Worm (Caenorhabditis elegans) whole organism, L2 larva: ENCODE measurements around the gene eat-20.

Source experiments
- C34F6.9 ChIP-seq: fragments of 150-350 bp; optimal IDR thresholded peaks from 2 replicates; lab custom pipeline; 2014; ENCODE audit warnings: missing biosample characterization, missing genetic modification characterization
- F13H6.1 ChIP-seq: sonication (generic microtip); optimal IDR thresholded peaks from 2 replicates; lab custom pipeline; 2016; ENCODE audit warnings: missing genetic modification characterization, missing compliant biosample characterization
- R02D3.7 ChIP-seq: fragments of 150-350 bp; optimal IDR thresholded peaks from 2 replicates; lab custom pipeline; 2014; ENCODE audit warnings: missing biosample characterization, missing genetic modification characterization
- Y55F3AM.14 ChIP-seq: fragments of 200-800 bp; sonication (Bioruptor generic); optimal IDR thresholded peaks from 2 replicates; lab custom pipeline; 2018; ENCODE audit warnings: mild to moderate bottlenecking, missing genetic modification characterization, missing compliant biosample characterization
- ZK546.5 ChIP-seq: sonication (generic microtip); optimal IDR thresholded peaks from 2 replicates; lab custom pipeline; 2017; ENCODE audit warnings: missing biosample characterization, missing genetic modification characterization
- alr-1 ChIP-seq: fragments of 150-350 bp; optimal IDR thresholded peaks from 2 replicates; lab custom pipeline; 2014; ENCODE audit warnings: missing biosample characterization, missing genetic modification characterization
- ama-1 ChIP-seq: fragments of 150-350 bp; optimal IDR thresholded peaks from 2 replicates; lab custom pipeline; 2018; ENCODE audit warnings: inconsistent platforms
- blmp-1 ChIP-seq: sonication (generic microtip); optimal IDR thresholded peaks from 2 replicates; lab custom pipeline; 2017; ENCODE audit warnings: missing genetic modification characterization, mild to moderate bottlenecking, missing compliant biosample characterization, antibody characterized with exemption, moderate library complexity; ENCODE audit not compliant: insufficient read depth
- ceh-82 ChIP-seq: fragments of 150-350 bp; optimal IDR thresholded peaks from 2 replicates; lab custom pipeline; 2014; ENCODE audit warnings: missing biosample characterization, missing genetic modification characterization
- crh-2 ChIP-seq: sonication (generic microtip); optimal IDR thresholded peaks from 2 replicates; lab custom pipeline; 2017; ENCODE audit warnings: missing biosample characterization, missing genetic modification characterization
- dmd-4 ChIP-seq: sonication (generic microtip); optimal IDR thresholded peaks from 2 replicates; lab custom pipeline; 2017; ENCODE audit warnings: missing biosample characterization, missing genetic modification characterization
- egl-27 ChIP-seq: sonication (generic microtip); optimal IDR thresholded peaks from 3 replicates; lab custom pipeline; 2017; ENCODE audit warnings: missing biosample characterization, missing genetic modification reagents, missing genetic modification characterization
- elt-3 ChIP-seq: sonication (generic microtip); optimal IDR thresholded peaks from 2 replicates; lab custom pipeline; 2017; ENCODE audit warnings: missing biosample characterization, missing genetic modification characterization
- fos-1 ChIP-seq: fragments of 150-350 bp; optimal IDR thresholded peaks from 2 replicates; lab custom pipeline; 2014; ENCODE audit warnings: missing biosample characterization, missing genetic modification characterization
- gmeb-1 ChIP-seq: fragments of 150-350 bp; optimal IDR thresholded peaks from 2 replicates; lab custom pipeline; 2014; ENCODE audit warnings: missing biosample characterization, missing genetic modification characterization
- lin-11 ChIP-seq: fragments of 150-350 bp; sonication (generic microtip); optimal IDR thresholded peaks from 2 replicates; lab custom pipeline; 2014; ENCODE audit warnings: missing biosample characterization, missing genetic modification characterization, inconsistent platforms, mixed read lengths
- lin-13 ChIP-seq: fragments of 150-350 bp; optimal IDR thresholded peaks from 2 replicates; lab custom pipeline; 2014; ENCODE audit warnings: missing biosample characterization, missing genetic modification reagents, missing genetic modification characterization
- lin-39 ChIP-seq: fragments of 150-350 bp; optimal IDR thresholded peaks from 2 replicates; lab custom pipeline; 2014; ENCODE audit warnings: missing biosample characterization, missing genetic modification reagents, missing genetic modification characterization
- lsy-2 ChIP-seq, 2 experiments: fragments of 150-350 bp in 1 of 2; sonication (generic microtip) in 1 of 2; optimal IDR thresholded peaks; 2 replicates each; lab custom pipeline; 2014 to 2017; ENCODE audit warnings: missing biosample characterization in 2 of 2, missing genetic modification characterization in 2 of 2
- mab-5 ChIP-seq: fragments of 150-350 bp; optimal IDR thresholded peaks from 2 replicates; lab custom pipeline; 2014; ENCODE audit warnings: missing biosample characterization, missing genetic modification characterization
- mbf-1 ChIP-seq: sonication (generic microtip); optimal IDR thresholded peaks from 2 replicates; lab custom pipeline; 2017; ENCODE audit warnings: missing biosample characterization, missing genetic modification characterization
- mdl-1 ChIP-seq, 2 experiments: fragments of 150-350 bp in 1 of 2; sonication (generic microtip) in 1 of 2; optimal IDR thresholded peaks; 2 replicates each; lab custom pipeline; 2017; ENCODE audit warnings: missing biosample characterization in 2 of 2, missing genetic modification characterization in 2 of 2
- nhr-11 ChIP-seq: fragments of 150-350 bp; optimal IDR thresholded peaks from 2 replicates; lab custom pipeline; 2014; ENCODE audit warnings: missing biosample characterization, missing genetic modification characterization
- nhr-12 ChIP-seq: fragments of 150-350 bp; optimal IDR thresholded peaks from 2 replicates; lab custom pipeline; 2014; ENCODE audit warnings: missing biosample characterization, missing genetic modification characterization
- nhr-129 ChIP-seq: fragments of 150-350 bp; optimal IDR thresholded peaks from 2 replicates; lab custom pipeline; 2014; ENCODE audit warnings: missing biosample characterization, missing genetic modification characterization
- nhr-21 ChIP-seq: fragments of 150-350 bp; optimal IDR thresholded peaks from 2 replicates; lab custom pipeline; 2014; ENCODE audit warnings: missing biosample characterization, missing genetic modification characterization
- nhr-23 ChIP-seq: fragments of 150-350 bp; optimal IDR thresholded peaks from 2 replicates; lab custom pipeline; 2014; ENCODE audit warnings: missing biosample characterization, missing genetic modification reagents, missing genetic modification characterization
- nhr-25 ChIP-seq: fragments of 150-350 bp; sonication (generic microtip); optimal IDR thresholded peaks from 3 replicates; lab custom pipeline; 2014; ENCODE audit warnings: missing biosample characterization, missing genetic modification characterization
- nhr-6 ChIP-seq: fragments of 150-350 bp; optimal IDR thresholded peaks from 2 replicates; lab custom pipeline; 2014; ENCODE audit warnings: missing biosample characterization, missing genetic modification characterization
- nhr-77 ChIP-seq: fragments of 150-350 bp; optimal IDR thresholded peaks from 2 replicates; lab custom pipeline; 2014; ENCODE audit warnings: missing biosample characterization, missing genetic modification characterization
- peb-1 ChIP-seq: fragments of 150-350 bp; optimal IDR thresholded peaks from 2 replicates; lab custom pipeline; 2014; ENCODE audit warnings: missing biosample characterization, missing genetic modification characterization
- sem-4 ChIP-seq: fragments of 150-350 bp; optimal IDR thresholded peaks from 2 replicates; lab custom pipeline; 2014; ENCODE audit warnings: missing biosample characterization, missing genetic modification reagents, missing genetic modification characterization
- skn-1 ChIP-seq: sonication (generic microtip); optimal IDR thresholded peaks from 2 replicates; lab custom pipeline; 2017; ENCODE audit warnings: missing biosample characterization, missing genetic modification characterization
- sma-3 ChIP-seq: sonication (generic microtip); optimal IDR thresholded peaks from 2 replicates; lab custom pipeline; 2016; ENCODE audit warnings: missing genetic modification reagents, missing genetic modification characterization, missing compliant biosample characterization
- sma-9 ChIP-seq, 2 experiments: fragments of 150-350 bp in 1 of 2; sonication (generic microtip) in 1 of 2; optimal IDR thresholded peaks; 2 replicates each; lab custom pipeline; 2014 to 2016; ENCODE audit warnings: missing genetic modification characterization in 2 of 2, mild to moderate bottlenecking in 1 of 2, missing biosample characterization in 1 of 2, missing compliant biosample characterization in 1 of 2, missing genetic modification reagents in 1 of 2, moderate library complexity in 1 of 2
- snpc-4 ChIP-seq: fragments of 150-350 bp; optimal IDR thresholded peaks from 2 replicates; lab custom pipeline; 2014; ENCODE audit warnings: missing biosample characterization, missing genetic modification characterization
- unc-39 ChIP-seq: fragments of 150-350 bp; optimal IDR thresholded peaks from 2 replicates; lab custom pipeline; 2014; ENCODE audit warnings: missing biosample characterization, missing genetic modification characterization
- unc-55 ChIP-seq: fragments of 150-350 bp; sonication (generic microtip); optimal IDR thresholded peaks from 3 replicates; lab custom pipeline; 2014; ENCODE audit warnings: missing biosample characterization, missing genetic modification reagents, missing genetic modification characterization
- unc-62 ChIP-seq: fragments of 150-350 bp; optimal IDR thresholded peaks from 2 replicates; lab custom pipeline; 2014; ENCODE audit warnings: missing biosample characterization, missing genetic modification reagents, missing genetic modification characterization
- zag-1 ChIP-seq: fragments of 150-350 bp; optimal IDR thresholded peaks from 2 replicates; lab custom pipeline; 2014; ENCODE audit warnings: missing biosample characterization, missing genetic modification characterization
- ztf-1 ChIP-seq: fragments of 200-800 bp; sonication (Bioruptor generic); conservative IDR thresholded peaks from 2 replicates; pipeline ENCODE4 v1.3.6; 2022; ENCODE audit warnings: missing genetic modification characterization, missing compliant biosample characterization
- ztf-11 ChIP-seq: sonication (generic microtip); optimal IDR thresholded peaks from 2 replicates; lab custom pipeline; 2017; ENCODE audit warnings: missing biosample characterization, missing genetic modification characterization
- ztf-4 ChIP-seq: fragments of 150-350 bp; optimal IDR thresholded peaks from 2 replicates; lab custom pipeline; 2014; ENCODE audit warnings: missing biosample characterization, missing genetic modification characterization

The eat-20 gene

ce11 chrX:15492759-15493158 lies 17.1 kb upstream of the eat-20 start:
- TF ChIP-seq sma-9 (GFP tag; optimal IDR thresholded peaks at IDR 0.05; lab: Kevin White, UChicago), result peak; percentile 84
- no peak for TF ChIP-seq sma-9 (tag; optimal IDR thresholded peaks at IDR 0.05; lab: Kevin White, UChicago)
- TF ChIP-seq mab-5 (tag; lab: Kevin White, UChicago), result peak; percentile 65
- peak; percentile 34 for TF ChIP-seq zag-1 (tag; lab: Kevin White, UChicago)
- TF ChIP-seq Y55F3AM.14 (GFP tag; lab: Kevin White, UChicago), result no peak
- TF ChIP-seq lin-13 (GFP tag; lab: Kevin White, UChicago), result peak; percentile 80
- TF ChIP-seq mbf-1 (tag; lab: Kevin White, UChicago), result no peak
- TF ChIP-seq unc-55 (GFP tag; lab: Kevin White, UChicago), result peak; percentile 79
- no peak for TF ChIP-seq unc-39
- peak; percentile 11 for TF ChIP-seq nhr-25 (tag; lab: Kevin White, UChicago)
- no peak for TF ChIP-seq dmd-4 (tag; lab: Kevin White, UChicago)
- TF ChIP-seq fos-1 (tag; lab: Kevin White, UChicago), result peak; percentile 61
- TF ChIP-seq ama-1 (lab: Kevin White, UChicago), result peak; percentile 42
- TF ChIP-seq snpc-4, result peak; percentile 76
- peak; percentile 64 for TF ChIP-seq sma-3
- TF ChIP-seq egl-27 (tag; lab: Kevin White, UChicago), result peak; percentile 85
- TF ChIP-seq F13H6.1 (tag; lab: Kevin White, UChicago), result peak; percentile 80
- TF ChIP-seq lsy-2 (tag; optimal IDR thresholded peaks at IDR 0.05; lab: Kevin White, UChicago), result peak; percentile 54 to 85
- TF ChIP-seq nhr-23 (tag; lab: Kevin White, UChicago), result no peak
- TF ChIP-seq unc-62 (GFP tag; lab: Kevin White, UChicago), result no peak
- TF ChIP-seq sem-4, result peak; percentile 79
- peak; percentile 71 for TF ChIP-seq C34F6.9 (tag; lab: Kevin White, UChicago)
- no peak for TF ChIP-seq nhr-6 (tag; lab: Kevin White, UChicago)
- TF ChIP-seq elt-3 (tag; lab: Kevin White, UChicago), result no peak
- TF ChIP-seq blmp-1 (tag; lab: Kevin White, UChicago), result no peak
- peak; percentile 66 for TF ChIP-seq nhr-129 (tag; lab: Kevin White, UChicago)
- no peak for TF ChIP-seq alr-1
- TF ChIP-seq crh-2, result peak; percentile 81
- TF ChIP-seq mdl-1 (tag; optimal IDR thresholded peaks at IDR 0.05; lab: Kevin White, UChicago), result peak in 1 of 2 experiments; percentile 66
- no peak for TF ChIP-seq ceh-82 (tag; lab: Kevin White, UChicago)
- TF ChIP-seq gmeb-1 (tag; lab: Kevin White, UChicago), result peak; percentile 65
- TF ChIP-seq nhr-21, result peak; percentile 39
- no peak for TF ChIP-seq nhr-11 (tag; lab: Kevin White, UChicago)
- no peak for TF ChIP-seq lin-39 (tag; lab: Kevin White, UChicago)
- peak; percentile 7 for TF ChIP-seq lin-11 (tag; lab: Kevin White, UChicago)
- TF ChIP-seq ztf-4, result peak; percentile 58
- no peak for TF ChIP-seq nhr-77 (tag; lab: Kevin White, UChicago)

DNA sequence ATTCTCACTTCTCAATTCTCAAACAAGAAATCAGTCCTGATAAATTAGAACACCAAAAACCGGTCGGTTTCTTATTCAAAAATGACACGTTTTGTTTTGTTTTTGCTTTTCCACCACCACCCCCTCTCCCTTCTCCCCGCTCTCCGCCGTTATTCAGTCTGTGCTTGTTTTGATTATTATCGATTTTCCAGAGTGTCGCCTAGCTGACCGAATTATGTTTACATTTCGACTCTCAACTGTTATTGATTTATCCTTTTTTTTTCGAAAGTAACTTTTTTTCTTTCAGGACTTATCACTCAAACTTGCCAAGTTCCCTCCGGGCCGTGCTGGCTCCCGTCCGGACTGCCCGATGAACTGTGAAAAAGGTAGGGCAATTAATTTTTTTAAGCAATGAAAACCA lies 16.5 kb upstream of the eat-20 start, which contains the start of gene gob-1:
TSS of gene gob-1 (plus strand) at position 281 of the 400 bp plus-strand sequence.
- no peak for TF ChIP-seq dmd-4 (tag; lab: Kevin White, UChicago)
- no peak for TF ChIP-seq F13H6.1 (tag; lab: Kevin White, UChicago)
- no peak for TF ChIP-seq lin-11 (tag; lab: Kevin White, UChicago)
- no peak for TF ChIP-seq ztf-4
- no peak for TF ChIP-seq nhr-6 (tag; lab: Kevin White, UChicago)
- no peak for TF ChIP-seq sem-4
- no peak for TF ChIP-seq ama-1 (lab: Kevin White, UChicago)
- TF ChIP-seq blmp-1 (tag; lab: Kevin White, UChicago), result no peak
- TF ChIP-seq fos-1 (tag; lab: Kevin White, UChicago), result no peak
- TF ChIP-seq ztf-11 (tag; lab: Kevin White, UChicago), result no peak
- no peak for TF ChIP-seq C34F6.9 (tag; lab: Kevin White, UChicago)
- no peak for TF ChIP-seq Y55F3AM.14 (GFP tag; lab: Kevin White, UChicago)
- TF ChIP-seq zag-1 (tag; lab: Kevin White, UChicago), result no peak
- no peak for TF ChIP-seq unc-39
- TF ChIP-seq, all 48 proteins: peak for 0

ce11 chrX:15494154-15494553 lies 15.7 kb upstream of the eat-20 start:
- TF ChIP-seq ceh-82 (tag; lab: Kevin White, UChicago) (no peak), ztf-1 (GFP tag; lab: Robert Waterston, UW) (no peak), elt-3 (tag; lab: Kevin White, UChicago) (no peak), ztf-4 (no peak), fos-1 (tag; lab: Kevin White, UChicago) (peak; percentile 19), nhr-129 (tag; lab: Kevin White, UChicago) (no peak), lin-39 (tag; lab: Kevin White, UChicago) (no peak), sma-9 (GFP tag; optimal IDR thresholded peaks at IDR 0.05; lab: Kevin White, UChicago) (peak; percentile 7), sma-9 (tag; optimal IDR thresholded peaks at IDR 0.05; lab: Kevin White, UChicago) (no peak), sem-4 (no peak), lin-11 (tag; lab: Kevin White, UChicago) (no peak), nhr-25 (tag; lab: Kevin White, UChicago) (peak; percentile 24), ZK546.5 (tag; lab: Kevin White, UChicago) (no peak), unc-62 (GFP tag; lab: Kevin White, UChicago) (no peak), F13H6.1 (tag; lab: Kevin White, UChicago) (no peak), R02D3.7 (no peak), skn-1 (tag; lab: Kevin White, UChicago) (no peak), sma-3 (no peak), peb-1 (tag; lab: Kevin White, UChicago) (no peak), C34F6.9 (tag; lab: Kevin White, UChicago) (no peak), snpc-4 (no peak), blmp-1 (tag; lab: Kevin White, UChicago) (no peak), nhr-12 (tag; lab: Kevin White, UChicago) (no peak)
